Worm (Caenorhabditis elegans) whole organism, mixed stage, embryonic: ENCODE data around the gene F07G11.1.
"Not testable (repeated sequence)": the region's sequence is repeated elsewhere in the genome, so short reads cannot be mapped to it uniquely, and the experiment has no call there.

Experiments
- elt-3 ChIP-seq: fragments of 150-350 bp; optimal IDR thresholded peaks from 2 replicates; lab custom pipeline; 2014; ENCODE audit warnings: missing biosample characterization, missing genetic modification characterization
- lin-13 ChIP-seq: fragments of 150-350 bp; optimal IDR thresholded peaks from 2 replicates; lab custom pipeline; 2014; ENCODE audit warnings: missing biosample characterization, missing genetic modification characterization
- lsy-2 ChIP-seq: fragments of 150-350 bp; optimal IDR thresholded peaks from 2 replicates; lab custom pipeline; 2014; ENCODE audit warnings: missing biosample characterization, missing genetic modification characterization
- mab-5 ChIP-seq: fragments of 150-350 bp; optimal IDR thresholded peaks from 2 replicates; lab custom pipeline; 2014; ENCODE audit warnings: missing biosample characterization, missing genetic modification characterization
- nhr-12 ChIP-seq: fragments of 150-350 bp; optimal IDR thresholded peaks from 2 replicates; lab custom pipeline; 2014; ENCODE audit warnings: missing biosample characterization, missing genetic modification characterization
- nhr-237 ChIP-seq: fragments of 150-350 bp; optimal IDR thresholded peaks from 2 replicates; lab custom pipeline; 2014; ENCODE audit warnings: missing biosample characterization, missing genetic modification characterization
- nhr-28 ChIP-seq: fragments of 150-350 bp; optimal IDR thresholded peaks from 2 replicates; lab custom pipeline; 2014; ENCODE audit warnings: missing biosample characterization, missing genetic modification characterization
- nhr-76 ChIP-seq: sonication (generic microtip); optimal IDR thresholded peaks from 2 replicates; lab custom pipeline; 2017; ENCODE audit warnings: missing biosample characterization, missing genetic modification characterization
- sptf-1 ChIP-seq: sonication (generic microtip); optimal IDR thresholded peaks from 2 replicates; lab custom pipeline; 2017; ENCODE audit warnings: mild to moderate bottlenecking, missing genetic modification characterization, moderate library complexity, missing compliant biosample characterization
- unc-62 ChIP-seq: fragments of 150-350 bp; optimal IDR thresholded peaks from 2 replicates; lab custom pipeline; 2014; ENCODE audit warnings: missing biosample characterization, missing genetic modification reagents, missing genetic modification characterization
- ztf-11 ChIP-seq: fragments of 150-350 bp; optimal IDR thresholded peaks from 2 replicates; lab custom pipeline; 2014; ENCODE audit warnings: missing biosample characterization, missing genetic modification characterization

DNA sequence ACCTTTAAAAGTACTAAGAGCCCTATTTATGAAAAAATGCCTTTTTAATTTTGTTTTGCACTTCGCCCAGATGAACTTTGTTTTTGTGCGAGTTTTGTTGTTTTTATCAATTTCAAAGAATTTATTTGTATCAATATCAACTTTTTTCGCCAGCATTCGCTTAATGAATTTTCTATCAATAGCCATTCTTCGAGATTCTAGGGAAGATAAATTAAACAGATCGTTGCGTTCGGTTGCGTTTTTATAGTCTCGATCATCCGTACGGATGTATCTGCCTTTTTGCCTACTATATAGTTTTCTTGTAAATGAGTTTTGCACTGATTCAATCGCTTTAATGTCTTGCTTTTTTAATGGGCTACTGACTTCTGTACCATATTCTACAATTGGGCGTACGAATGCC, 38.3 kb downstream of the F07G11.1 start, which contains the start of gene nhr-147:
- TF ChIP-seq sptf-1 (tag; lab: Kevin White, UChicago); nhr-237; ztf-11; lin-13 (tag; lab: Kevin White, UChicago); nhr-76 (tag; lab: Kevin White, UChicago); unc-62 (GFP tag; lab: Kevin White, UChicago); lsy-2 (tag; lab: Kevin White, UChicago); mab-5; nhr-28 (tag; lab: Kevin White, UChicago); nhr-12 (tag; lab: Kevin White, UChicago); elt-3 (tag; lab: Kevin White, UChicago): not testable (repeated sequence)
